Worm (Caenorhabditis elegans) whole organism, L3 larva: ENCODE measurements around the gene nrde-4.

Experiments
- ZK546.5 ChIP-seq: sonication (generic microtip); optimal IDR thresholded peaks from 2 replicates; lab custom pipeline; 2017; ENCODE audit warnings: missing biosample characterization, missing genetic modification characterization
- aly-2 ChIP-seq: fragments of 150-350 bp; optimal IDR thresholded peaks from 2 replicates; lab custom pipeline; 2014; ENCODE audit warnings: missing biosample characterization, missing genetic modification characterization
- ama-1 ChIP-seq: fragments of 150-350 bp; optimal IDR thresholded peaks from 2 replicates; lab custom pipeline; 2018
- ceh-28 ChIP-seq: fragments of 150-350 bp; optimal IDR thresholded peaks from 2 replicates; lab custom pipeline; 2014; ENCODE audit warnings: missing biosample characterization, missing genetic modification reagents, missing genetic modification characterization
- egl-27 ChIP-seq: sonication (generic microtip); optimal IDR thresholded peaks from 4 replicates; lab custom pipeline; 2017; ENCODE audit warnings: missing biosample characterization, missing genetic modification reagents, missing genetic modification characterization
- elt-2 ChIP-seq: sonication (generic microtip); optimal IDR thresholded peaks from 2 replicates; lab custom pipeline; 2016; ENCODE audit warnings: missing genetic modification reagents, mild to moderate bottlenecking, missing genetic modification characterization, missing compliant biosample characterization
- fkh-10 ChIP-seq: sonication (generic microtip); optimal IDR thresholded peaks from 2 replicates; lab custom pipeline; 2017; ENCODE audit warnings: missing biosample characterization, missing genetic modification reagents, missing genetic modification characterization
- fkh-2 ChIP-seq: fragments of 150-350 bp; optimal IDR thresholded peaks from 2 replicates; lab custom pipeline; 2014; ENCODE audit warnings: missing biosample characterization, missing genetic modification reagents, missing genetic modification characterization
- lin-15B ChIP-seq: fragments of 150-350 bp; optimal IDR thresholded peaks from 2 replicates; lab custom pipeline; 2014; ENCODE audit warnings: missing biosample characterization, missing genetic modification characterization
- lin-39 ChIP-seq: fragments of 150-350 bp; optimal IDR thresholded peaks from 2 replicates; lab custom pipeline; 2018; ENCODE audit warnings: missing biosample characterization, missing genetic modification reagents, missing genetic modification characterization
- mdl-1 ChIP-seq: fragments of 150-350 bp; optimal IDR thresholded peaks from 2 replicates; lab custom pipeline; 2014; ENCODE audit warnings: missing biosample characterization, missing genetic modification characterization
- nhr-12 ChIP-seq: fragments of 150-350 bp; optimal IDR thresholded peaks from 2 replicates; lab custom pipeline; 2014; ENCODE audit warnings: missing biosample characterization, missing genetic modification characterization
- nhr-77 ChIP-seq: fragments of 150-350 bp; optimal IDR thresholded peaks from 2 replicates; lab custom pipeline; 2014; ENCODE audit warnings: missing biosample characterization, missing genetic modification characterization

- no peak for TF ChIP-seq fkh-10
- TF ChIP-seq lin-39 (tag; lab: Kevin White, UChicago): no peak
- TF ChIP-seq elt-2 (tag; lab: Kevin White, UChicago): no peak
- TF ChIP-seq fkh-2 (tag; lab: Kevin White, UChicago): no peak
- no peak for TF ChIP-seq ZK546.5
- TF ChIP-seq egl-27 (tag; lab: Kevin White, UChicago): no peak
- no peak for TF ChIP-seq ama-1 (lab: Kevin White, UChicago)
- no peak for TF ChIP-seq nhr-12 (tag; lab: Kevin White, UChicago)
- no peak for TF ChIP-seq lin-15B (tag; lab: Kevin White, UChicago)
- TF ChIP-seq mdl-1 (tag; lab: Kevin White, UChicago): no peak
- TF ChIP-seq ceh-28 (tag; lab: Kevin White, UChicago): no peak
- TF ChIP-seq aly-2 (tag; lab: Kevin White, UChicago): no peak
- no peak for TF ChIP-seq nhr-77 (tag; lab: Kevin White, UChicago)
Observed at ce11 chrIV:7674874-7675273, 20.8 kb upstream of the nrde-4 start, which contains the start of gene itr-1.
